Worm (Caenorhabditis elegans) whole organism, mixed stage, embryonic: ENCODE measurements around the gene idpp-8.

ENCODE experiments used
- M03D4.4 ChIP-seq: sonication (generic microtip); optimal IDR thresholded peaks from 2 replicates; lab custom pipeline; 2017; ENCODE audit warnings: mild to moderate bottlenecking, missing genetic modification characterization, missing compliant biosample characterization
- blmp-1 ChIP-seq: fragments of 150-350 bp; optimal IDR thresholded peaks from 2 replicates; lab custom pipeline; 2014; ENCODE audit warnings: missing biosample characterization, missing genetic modification characterization
- ceh-39 ChIP-seq: fragments of 150-350 bp; optimal IDR thresholded peaks from 2 replicates; lab custom pipeline; 2014; ENCODE audit warnings: missing biosample characterization, missing genetic modification characterization
- ceh-43 ChIP-seq: fragments of 200-800 bp; sonication (Bioruptor generic); optimal IDR thresholded peaks from 2 replicates; lab custom pipeline; 2018; ENCODE audit warnings: mild to moderate bottlenecking, missing genetic modification characterization, moderate library complexity, missing compliant biosample characterization
- ceh-83 ChIP-seq: fragments of 200-800 bp; sonication (Bioruptor generic); optimal IDR thresholded peaks from 2 replicates; lab custom pipeline; 2018; ENCODE audit warnings: mild to moderate bottlenecking, missing genetic modification characterization, missing compliant biosample characterization
- ces-1 ChIP-seq: fragments of 150-350 bp; optimal IDR thresholded peaks from 2 replicates; lab custom pipeline; 2014; ENCODE audit warnings: missing biosample characterization, missing genetic modification reagents, missing genetic modification characterization
- cnd-1 ChIP-seq: fragments of 200-800 bp; sonication (Bioruptor generic); optimal IDR thresholded peaks from 2 replicates; lab custom pipeline; 2018; ENCODE audit warnings: mild to moderate bottlenecking, missing genetic modification characterization, missing compliant biosample characterization
- drap-1 ChIP-seq: fragments of 200-800 bp; sonication (Bioruptor generic); optimal IDR thresholded peaks from 3 replicates; lab custom pipeline; 2018; ENCODE audit warnings: mild to moderate bottlenecking, missing genetic modification characterization, missing compliant biosample characterization
- elt-1 ChIP-seq: sonication (generic microtip); optimal IDR thresholded peaks from 2 replicates; lab custom pipeline; 2017; ENCODE audit warnings: missing genetic modification characterization, mild to moderate bottlenecking, missing compliant biosample characterization, antibody characterized with exemption, moderate library complexity, borderline replicate concordance; ENCODE audit not compliant: insufficient read depth
- elt-3 ChIP-seq: fragments of 150-350 bp; optimal IDR thresholded peaks from 2 replicates; lab custom pipeline; 2014; ENCODE audit warnings: missing biosample characterization, missing genetic modification characterization
- flh-1 ChIP-seq: fragments of 200-800 bp; sonication (Bioruptor generic); optimal IDR thresholded peaks from 2 replicates; lab custom pipeline; 2018; ENCODE audit warnings: mild to moderate bottlenecking, missing genetic modification characterization, moderate library complexity, missing compliant biosample characterization
- ham-2 ChIP-seq: fragments of 200-800 bp; sonication (Bioruptor generic); optimal IDR thresholded peaks from 2 replicates; lab custom pipeline; 2018; ENCODE audit warnings: mild to moderate bottlenecking, missing genetic modification characterization, missing compliant biosample characterization
- hlh-1 ChIP-seq: fragments of 150-350 bp; optimal IDR thresholded peaks from 2 replicates; lab custom pipeline; 2014; ENCODE audit warnings: missing biosample characterization, missing genetic modification reagents, missing genetic modification characterization
- lin-13 ChIP-seq: fragments of 150-350 bp; optimal IDR thresholded peaks from 2 replicates; lab custom pipeline; 2014; ENCODE audit warnings: missing biosample characterization, missing genetic modification characterization
- lin-32 ChIP-seq: fragments of 200-800 bp; sonication (Bioruptor generic); optimal IDR thresholded peaks from 2 replicates; lab custom pipeline; 2018; ENCODE audit warnings: mild to moderate bottlenecking, missing genetic modification characterization, missing compliant biosample characterization
- lsy-2 ChIP-seq: fragments of 150-350 bp; optimal IDR thresholded peaks from 2 replicates; lab custom pipeline; 2014; ENCODE audit warnings: missing biosample characterization, missing genetic modification characterization
- mab-5 ChIP-seq: fragments of 150-350 bp; optimal IDR thresholded peaks from 2 replicates; lab custom pipeline; 2014; ENCODE audit warnings: missing biosample characterization, missing genetic modification characterization
- mep-1 ChIP-seq: fragments of 150-350 bp; optimal IDR thresholded peaks from 2 replicates; lab custom pipeline; 2017; ENCODE audit warnings: missing biosample characterization, missing genetic modification reagents, missing genetic modification characterization, inconsistent platforms
- mls-2 ChIP-seq: sonication (generic microtip); optimal IDR thresholded peaks from 2 replicates; lab custom pipeline; 2016; ENCODE audit warnings: mild to moderate bottlenecking, missing genetic modification characterization, moderate library complexity, missing compliant biosample characterization
- nhr-12 ChIP-seq: fragments of 150-350 bp; optimal IDR thresholded peaks from 2 replicates; lab custom pipeline; 2014; ENCODE audit warnings: missing biosample characterization, missing genetic modification characterization
- nhr-2 ChIP-seq: fragments of 150-350 bp; optimal IDR thresholded peaks from 2 replicates; lab custom pipeline; 2014; ENCODE audit warnings: missing biosample characterization, missing genetic modification characterization
- nhr-237 ChIP-seq: fragments of 150-350 bp; optimal IDR thresholded peaks from 2 replicates; lab custom pipeline; 2014; ENCODE audit warnings: missing biosample characterization, missing genetic modification characterization
- nhr-28 ChIP-seq: fragments of 150-350 bp; optimal IDR thresholded peaks from 2 replicates; lab custom pipeline; 2014; ENCODE audit warnings: missing biosample characterization, missing genetic modification characterization
- nhr-76 ChIP-seq: sonication (generic microtip); optimal IDR thresholded peaks from 2 replicates; lab custom pipeline; 2017; ENCODE audit warnings: missing biosample characterization, missing genetic modification characterization
- pha-4 ChIP-seq: fragments of 150-350 bp; optimal IDR thresholded peaks from 2 replicates; lab custom pipeline; 2018; ENCODE audit warnings: missing biosample characterization, missing genetic modification reagents, missing genetic modification characterization
- snpc-4 ChIP-seq: fragments of 150-350 bp; optimal IDR thresholded peaks from 2 replicates; lab custom pipeline; 2014; ENCODE audit warnings: missing biosample characterization, missing genetic modification characterization
- sptf-1 ChIP-seq: sonication (generic microtip); optimal IDR thresholded peaks from 2 replicates; lab custom pipeline; 2017; ENCODE audit warnings: mild to moderate bottlenecking, missing genetic modification characterization, moderate library complexity, missing compliant biosample characterization
- tbx-8 ChIP-seq: fragments of 200-800 bp; sonication (Bioruptor generic); optimal IDR thresholded peaks from 2 replicates; lab custom pipeline; 2018; ENCODE audit warnings: mild to moderate bottlenecking, missing genetic modification characterization, moderate library complexity, missing compliant biosample characterization
- unc-120 ChIP-seq: sonication (generic microtip); optimal IDR thresholded peaks from 2 replicates; lab custom pipeline; 2017; ENCODE audit warnings: missing genetic modification characterization, missing compliant biosample characterization; ENCODE audit not compliant: poor library complexity, severe bottlenecking
- unc-39 ChIP-seq: fragments of 150-350 bp; optimal IDR thresholded peaks from 2 replicates; lab custom pipeline; 2014; ENCODE audit warnings: missing biosample characterization, missing genetic modification characterization
- zip-8 ChIP-seq: fragments of 150-350 bp; optimal IDR thresholded peaks from 2 replicates; lab custom pipeline; 2014; ENCODE audit warnings: missing biosample characterization, missing genetic modification characterization
- ztf-11 ChIP-seq: fragments of 150-350 bp; optimal IDR thresholded peaks from 2 replicates; lab custom pipeline; 2014; ENCODE audit warnings: missing biosample characterization, missing genetic modification characterization

idpp-8 gene

DNA sequence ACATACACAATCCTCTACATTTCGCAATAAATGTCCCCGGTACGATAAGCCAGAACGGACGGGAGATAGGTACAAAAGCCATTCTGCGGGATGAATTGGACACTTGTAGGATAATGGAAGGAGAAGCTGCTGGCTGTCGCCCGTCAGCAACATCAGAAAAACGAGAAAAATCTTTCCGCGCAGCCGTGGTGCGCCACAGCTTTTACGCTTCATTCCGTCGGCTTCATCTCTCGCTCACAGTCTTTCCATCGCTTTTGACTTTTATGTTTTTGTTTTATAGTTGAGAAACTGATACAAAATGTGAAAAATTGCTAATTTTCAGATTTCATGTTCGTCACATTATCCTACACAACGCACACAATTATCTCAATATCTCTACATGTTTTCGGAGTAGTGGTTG, 30.7 kb downstream of the idpp-8 start, which contains the start of gene C07E3.10:
Gene C07E3.10, plus strand, starts transcription at position 301 of the 400 bp plus-strand sequence.
- TF ChIP-seq sptf-1 (tag; lab: Kevin White, UChicago) (no peak), pha-4 (no peak), ces-1 (GFP tag; lab: Kevin White, UChicago) (no peak), elt-1 (no peak), nhr-2 (tag; lab: Kevin White, UChicago) (no peak), M03D4.4 (tag; lab: Kevin White, UChicago) (no peak)
- TF ChIP-seq, all 35 proteins: peak for 0

DNA sequence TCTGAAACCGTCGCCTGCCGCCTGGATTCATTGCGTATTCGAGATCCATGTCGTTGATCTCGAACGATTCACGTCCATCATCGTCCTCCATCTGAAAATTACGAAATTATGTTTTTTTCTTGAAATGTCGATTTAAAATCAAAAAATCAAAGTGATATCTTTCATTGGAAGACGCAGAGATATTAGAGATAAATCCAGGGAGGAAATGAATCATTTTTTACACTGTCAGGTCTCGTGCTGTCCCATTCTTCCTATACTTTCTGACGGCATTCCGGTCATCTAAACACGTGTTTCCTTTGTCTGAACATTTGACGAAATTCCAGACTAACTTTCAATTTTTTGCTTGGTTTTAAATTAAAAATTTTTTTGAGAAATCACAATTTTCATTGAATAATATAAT, 34.6 kb downstream of the idpp-8 start, which contains the start of gene stip-1:
Gene stip-1, minus strand, starts transcription at position 98 of the 400 bp plus-strand sequence.
- TF ChIP-seq nhr-237 (tag; lab: Kevin White, UChicago) (no peak), lin-13 (tag; lab: Kevin White, UChicago) (no peak), elt-3 (tag; lab: Kevin White, UChicago) (no peak), ceh-39 (tag; lab: Kevin White, UChicago) (no peak), nhr-2 (tag; lab: Kevin White, UChicago) (no peak), nhr-28 (tag; lab: Kevin White, UChicago) (no peak), flh-1 (GFP tag; lab: Kevin White, UChicago) (no peak), nhr-12 (tag; lab: Kevin White, UChicago) (no peak), lsy-2 (no peak), zip-8 (tag; lab: Kevin White, UChicago) (no peak), blmp-1 (no peak), cnd-1 (tag; lab: Kevin White, UChicago) (no peak), mls-2 (tag; lab: Kevin White, UChicago) (no peak), ztf-11 (no peak), hlh-1 (no peak), ham-2 (no peak), lin-32 (GFP tag; lab: Kevin White, UChicago) (no peak), snpc-4 (tag; lab: Kevin White, UChicago) (no peak), nhr-76 (no peak)

DNA sequence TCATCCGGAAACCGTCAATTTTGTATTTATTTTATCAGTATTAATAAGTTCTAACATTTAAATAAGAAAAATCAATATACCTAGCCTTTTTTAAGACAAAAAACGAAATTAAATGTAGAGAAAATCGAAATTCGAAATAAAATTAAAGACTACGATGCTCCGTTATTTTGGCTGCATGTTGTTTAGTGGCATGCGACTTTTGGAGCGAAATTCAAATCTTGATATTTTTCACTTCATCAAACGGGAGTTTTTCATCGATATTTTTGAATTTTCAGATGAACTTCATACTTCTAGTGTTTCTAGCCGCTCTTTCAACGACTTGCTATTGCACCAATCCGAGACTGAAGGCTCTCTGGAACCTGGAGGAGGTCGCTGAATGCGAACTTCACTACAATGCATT, 35.1 kb downstream of the idpp-8 start, which contains the start of gene C07E3.9:
Gene C07E3.9, plus strand, starts transcription at position 270 of the 400 bp plus-strand sequence.
- no peak for TF ChIP-seq ceh-43
- no peak for TF ChIP-seq ham-2
- TF ChIP-seq tbx-8 (GFP tag; lab: Kevin White, UChicago): no peak
- no peak for TF ChIP-seq unc-39 (tag; lab: Kevin White, UChicago)
- TF ChIP-seq nhr-237 (tag; lab: Kevin White, UChicago): peak; percentile 40
- TF ChIP-seq ces-1 (GFP tag; lab: Kevin White, UChicago): peak; percentile 87
- no peak for TF ChIP-seq drap-1
- no peak for TF ChIP-seq unc-120
- TF ChIP-seq elt-3 (tag; lab: Kevin White, UChicago): no peak
- TF ChIP-seq nhr-2 (tag; lab: Kevin White, UChicago): no peak
- TF ChIP-seq mep-1 (tag; lab: Kevin White, UChicago): no peak
- TF ChIP-seq lsy-2: peak; percentile 56

DNA sequence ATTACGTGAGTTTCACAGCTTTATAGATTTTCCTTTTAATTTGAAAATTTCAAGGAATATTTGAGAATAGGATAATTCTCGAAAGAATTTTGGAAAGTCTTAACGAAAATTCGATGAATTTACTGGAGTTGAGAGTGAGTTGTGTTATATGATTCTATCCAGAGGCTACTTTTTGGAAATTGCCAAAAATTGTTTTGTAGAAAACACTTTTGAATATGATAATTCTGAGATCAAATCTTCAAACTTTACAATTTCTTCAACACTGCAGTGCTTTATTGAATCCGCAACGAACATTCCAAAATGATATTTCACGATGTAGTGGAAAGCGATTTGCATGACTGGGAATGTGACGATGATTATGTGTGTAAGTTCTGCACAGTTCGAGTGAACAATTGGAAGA, 36.6 kb downstream of the idpp-8 start, which contains the start of gene C07E3.8:
Gene C07E3.8, plus strand, starts transcription at position 301 of the 400 bp plus-strand sequence.
- TF ChIP-seq ceh-83 (no peak), ham-2 (no peak), ceh-39 (tag; lab: Kevin White, UChicago) (no peak), ceh-43 (no peak), elt-3 (tag; lab: Kevin White, UChicago) (no peak), mab-5 (tag; lab: Kevin White, UChicago) (no peak), cnd-1 (tag; lab: Kevin White, UChicago) (no peak), lin-32 (GFP tag; lab: Kevin White, UChicago) (no peak), mls-2 (tag; lab: Kevin White, UChicago) (no peak)
- TF ChIP-seq, all 35 proteins: peak for 0

DNA sequence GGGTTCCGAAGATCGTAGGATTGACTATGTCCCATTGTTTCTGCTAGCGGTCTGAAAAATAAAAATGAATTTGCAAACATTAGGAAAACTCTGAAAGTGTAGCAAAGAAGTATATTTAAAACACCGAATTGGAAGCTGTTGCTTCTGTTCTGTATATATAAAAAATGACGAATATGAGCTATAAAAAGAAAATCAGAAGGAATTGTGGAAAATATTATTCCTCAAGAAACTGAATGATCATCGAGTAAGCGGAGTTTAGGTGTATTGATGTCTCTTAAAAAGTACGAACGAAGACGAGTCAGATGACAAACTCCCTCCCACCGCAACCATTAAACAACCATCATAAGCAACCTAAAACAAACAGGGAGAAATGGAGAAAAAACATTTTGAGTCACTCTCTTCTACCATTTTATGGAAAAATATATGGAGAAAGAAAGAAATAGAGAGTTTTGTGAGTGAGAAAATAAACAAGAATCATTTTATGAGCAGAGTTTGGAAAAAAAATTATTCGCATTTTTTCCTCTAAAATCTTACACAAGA, 42.2 kb downstream of the idpp-8 start, which contains the start of gene C07E3.3:
Gene C07E3.3, minus strand, starts transcription at position 51 of the 540 bp plus-strand sequence.
- TF ChIP-seq M03D4.4 (tag; lab: Kevin White, UChicago) (no peak), pha-4 (no peak), drap-1 (no peak), unc-120 (no peak), ceh-43 (no peak), lsy-2 (no peak), ham-2 (no peak), unc-39 (tag; lab: Kevin White, UChicago) (no peak), ztf-11 (no peak), mls-2 (tag; lab: Kevin White, UChicago) (no peak), blmp-1 (no peak), nhr-2 (tag; lab: Kevin White, UChicago) (no peak), nhr-12 (tag; lab: Kevin White, UChicago) (no peak)
